Worm (Caenorhabditis elegans): Measurements from ENCODE around the gene csq-1.

Gene csq-1

ce11 chrX:14678983-14679382 is 5.7 kb upstream of the csq-1 start (continued):
- no peak for TF ChIP-seq madf-3 (GFP tag; IDR thresholded peaks at IDR 0.05)
- no peak for TF ChIP-seq nfya-2 (GFP tag; IDR thresholded peaks at IDR 0.05)
- peak; percentile 1 for TF ChIP-seq ZK185.1 (tag; optimal IDR thresholded peaks at IDR 0.05; ENCODE audit: poor library complexity, severe bottlenecking)
- TF ChIP-seq tlf-1 (GFP tag; optimal IDR thresholded peaks at IDR 0.05): no peak
- TF ChIP-seq Y53F4B.3 (GFP tag; IDR thresholded peaks at IDR 0.05): no peak
- TF ChIP-seq lag-1 (GFP tag; IDR thresholded peaks at IDR 0.05): no peak
- no peak for TF ChIP-seq unc-62 (GFP tag; optimal IDR thresholded peaks at IDR 0.05)
- 0 out of 2 replicates have a peak, but pooled peaks have one; percentile 68 for TF ChIP-seq ztf-25 (GFP tag; IDR thresholded peaks at IDR 0.05)
- peak; percentile 10 for TF ChIP-seq efl-1 (GFP tag; optimal IDR thresholded peaks at IDR 0.05)
- TF ChIP-seq madf-10 (tag; optimal IDR thresholded peaks at IDR 0.05): peak; percentile 12
- no peak for TF ChIP-seq hrde-1 (tag; optimal IDR thresholded peaks at IDR 0.05; ENCODE audit: borderline replicate concordance)
- no peak for TF ChIP-seq unc-130 (GFP tag; optimal IDR thresholded peaks at IDR 0.05)
- TF ChIP-seq tbx-9 (tag; optimal IDR thresholded peaks at IDR 0.05; ENCODE audit: borderline replicate concordance): no peak
- TF ChIP-seq F22D6.2 (tag; optimal IDR thresholded peaks at IDR 0.05): no peak
- TF ChIP-seq F57A8.1 (GFP tag; optimal IDR thresholded peaks at IDR 0.05): no peak
- TF ChIP-seq ccch-3 (GFP tag; optimal IDR thresholded peaks at IDR 0.05): no peak
- TF ChIP-seq Y79H2A.3 (GFP tag; conservative IDR thresholded peaks at IDR 0.05): no peak
- TF ChIP-seq ztf-26 (tag; optimal IDR thresholded peaks at IDR 0.05): no peak
- peak; percentile 71 for TF ChIP-seq B0261.1 (tag; optimal IDR thresholded peaks at IDR 0.05)
- TF ChIP-seq ztf-22 (GFP tag; optimal IDR thresholded peaks at IDR 0.05): no peak
- no peak for TF ChIP-seq mxl-1 (tag; optimal IDR thresholded peaks at IDR 0.05)
- no peak for TF ChIP-seq hsf-1 (GFP tag; IDR thresholded peaks at IDR 0.05)
- TF ChIP-seq F10E7.11 (tag; optimal IDR thresholded peaks at IDR 0.05): no peak
- TF ChIP-seq Y67H2A.10 (GFP tag; conservative IDR thresholded peaks at IDR 0.05): no peak
- no peak for TF ChIP-seq lsy-27 (tag; optimal IDR thresholded peaks at IDR 0.05; ENCODE audit: borderline replicate concordance, insufficient read depth)
- TF ChIP-seq ekl-4 (GFP tag; IDR thresholded peaks at IDR 0.05): no peak
- peak; percentile 8; the same call in 1 of the 2 replicates for TF ChIP-seq rcor-1 (GFP tag; IDR thresholded peaks at IDR 0.05)
- TF ChIP-seq F49E8.2 (tag; optimal IDR thresholded peaks at IDR 0.05; ENCODE audit: insufficient read depth): no peak
- no peak for TF ChIP-seq ets-4 (GFP tag; optimal IDR thresholded peaks at IDR 0.05)
- no peak for TF ChIP-seq ceh-27 (GFP tag; optimal IDR thresholded peaks at IDR 0.05)
- TF ChIP-seq nhr-120 (GFP tag; IDR thresholded peaks at IDR 0.05): no peak
- no peak for TF ChIP-seq madf-8 (GFP tag; conservative IDR thresholded peaks at IDR 0.05)
- no peak for TF ChIP-seq sptf-2 (GFP tag; optimal IDR thresholded peaks at IDR 0.05)
- no peak for TF ChIP-seq nfyb-1 (GFP tag; IDR thresholded peaks at IDR 0.05)
- TF ChIP-seq B0336.3 (GFP tag; IDR thresholded peaks at IDR 0.05): no peak
- no peak for TF ChIP-seq lin-35 (GFP tag; optimal IDR thresholded peaks at IDR 0.05)
- no peak for TF ChIP-seq nfya-1 (tag; optimal IDR thresholded peaks at IDR 0.05; ENCODE audit: borderline replicate concordance, insufficient read depth)
- TF ChIP-seq egrh-3 (GFP tag; IDR thresholded peaks at IDR 0.05): no peak
- TF ChIP-seq snpc-1.3 (tag; optimal IDR thresholded peaks at IDR 0.05; ENCODE audit: insufficient read depth): peak; percentile 44
- no peak for TF ChIP-seq xnd-1 (tag; optimal IDR thresholded peaks at IDR 0.05)
- TF ChIP-seq B0019.2 (GFP tag; conservative IDR thresholded peaks at IDR 0.05): no peak
- peak; percentile 40; the same call in 1 of the 2 replicates for TF ChIP-seq hmg-1.2 (GFP tag; IDR thresholded peaks at IDR 0.05)
- TF ChIP-seq rpc-1 (optimal IDR thresholded peaks at IDR 0.05): peak; percentile 83
- peak; percentile 91 for TF ChIP-seq rpc-1 (tag; optimal IDR thresholded peaks at IDR 0.05)
- no peak for TF ChIP-seq ztf-6 (GFP tag; IDR thresholded peaks at IDR 0.05)
- no peak for TF ChIP-seq ztf-28 (GFP tag; IDR thresholded peaks at IDR 0.05)
- TF ChIP-seq T07F8.4 (tag; optimal IDR thresholded peaks at IDR 0.05): no peak
- TF ChIP-seq Y95B8A.8 (GFP tag; IDR thresholded peaks at IDR 0.05): no peak
- TF ChIP-seq sea-2 (GFP tag; IDR thresholded peaks at IDR 0.05): no peak

Data from whole organism, young adult.